Fruit fly (Drosophila melanogaster) whole organism, embryonic: ENCODE measurements around the gene RhoGAP5A.

ENCODE experiments used
- ATbp ChIP-seq: fragments of 200-800 bp; sonication (Bioruptor generic); optimal IDR thresholded peaks from 2 replicates; lab custom pipeline; 2017; ENCODE audit warnings: missing biosample characterization, mild to moderate bottlenecking, missing genetic modification characterization, missing genetic modification reagents
- Abd-B ChIP-seq: fragments of 200-800 bp; sonication (Bioruptor generic); optimal IDR thresholded peaks from 2 replicates; lab custom pipeline; 2018; ENCODE audit warnings: missing biosample characterization, mild to moderate bottlenecking, missing genetic modification characterization, moderate library complexity
- Atf3 ChIP-seq: fragments of 200-800 bp; sonication (Bioruptor generic); optimal IDR thresholded peaks from 3 replicates; lab custom pipeline; 2016; ENCODE audit warnings: missing biosample characterization, missing genetic modification characterization
- Atf6 ChIP-seq: fragments of 200-800 bp; sonication (Bioruptor generic); IDR thresholded peaks from 2 replicates; pipeline ENCODE4 v1.3.6; 2022; ENCODE audit warnings: missing biosample characterization, missing genetic modification characterization
- B-H2 ChIP-seq: fragments of 200-800 bp; sonication (Bioruptor generic); optimal IDR thresholded peaks from 2 replicates; lab custom pipeline; 2018; ENCODE audit warnings: missing biosample characterization, mild to moderate bottlenecking, missing genetic modification characterization
- CG10543 ChIP-seq: fragments of 200-800 bp; sonication (Bioruptor generic); optimal IDR thresholded peaks from 3 replicates; lab custom pipeline; 2017; ENCODE audit warnings: missing biosample characterization, mild to moderate bottlenecking, missing genetic modification characterization, moderate library complexity
- CG10654 ChIP-seq: fragments of 200-800 bp; sonication (Bioruptor generic); optimal IDR thresholded peaks from 2 replicates; lab custom pipeline; 2016; ENCODE audit warnings: missing biosample characterization, missing genetic modification characterization
- CG11560 ChIP-seq: fragments of 200-800 bp; sonication (Bioruptor generic); IDR thresholded peaks from 3 replicates; pipeline ENCODE4 v1.3.6; 2022; ENCODE audit warnings: missing biosample characterization, missing genetic modification characterization
- CG12236 ChIP-seq: fragments of 200-800 bp; sonication (Bioruptor generic); optimal IDR thresholded peaks from 2 replicates; lab custom pipeline; 2016; ENCODE audit warnings: missing biosample characterization, missing genetic modification characterization
- CG13424 ChIP-seq: fragments of 200-800 bp; sonication (Bioruptor generic); optimal IDR thresholded peaks from 2 replicates; lab custom pipeline; 2019; ENCODE audit warnings: missing biosample characterization, mild to moderate bottlenecking, missing genetic modification characterization, moderate library complexity
- CG14050 ChIP-seq: fragments of 200-800 bp; sonication (Bioruptor generic); IDR thresholded peaks from 3 replicates; pipeline ENCODE4 v1.3.6; 2022; ENCODE audit warnings: missing biosample characterization, missing genetic modification characterization
- CG15696 ChIP-seq: fragments of 200-800 bp; sonication (Bioruptor generic); optimal IDR thresholded peaks from 2 replicates; lab custom pipeline; 2019; ENCODE audit warnings: missing biosample characterization, mild to moderate bottlenecking, missing genetic modification characterization, moderate library complexity
- CG1602 ChIP-seq: fragments of 200-800 bp; sonication (Bioruptor generic); optimal IDR thresholded peaks from 3 replicates; lab custom pipeline; 2016; ENCODE audit warnings: missing biosample characterization, missing genetic modification characterization
- CG17829 ChIP-seq: fragments of 200-800 bp; optimal IDR thresholded peaks from 2 replicates; lab custom pipeline; 2019; ENCODE audit warnings: missing biosample characterization, mild to moderate bottlenecking, missing genetic modification characterization, moderate library complexity
- CG2712 ChIP-seq: fragments of 200-800 bp; optimal IDR thresholded peaks from 3 replicates; lab custom pipeline; 2019; ENCODE audit warnings: missing biosample characterization, mild to moderate bottlenecking, missing genetic modification characterization, moderate library complexity
- CG3065 ChIP-seq: fragments of 200-800 bp; sonication (Bioruptor generic); optimal IDR thresholded peaks from 2 replicates; lab custom pipeline; 2016; ENCODE audit warnings: missing biosample characterization, missing genetic modification characterization
- CG32767 ChIP-seq: fragments of 200-800 bp; sonication (Bioruptor generic); IDR thresholded peaks from 2 replicates; pipeline ENCODE4 v1.3.6; 2022; ENCODE audit warnings: missing biosample characterization, missing genetic modification characterization
- CG3726 ChIP-seq: fragments of 200-800 bp; sonication (Bioruptor generic); IDR thresholded peaks from 3 replicates; pipeline ENCODE4, ENCODE4 v1.3.6; 2022; ENCODE audit warnings: missing biosample characterization, missing genetic modification characterization
- CG3838 ChIP-seq: fragments of 200-800 bp; sonication (Bioruptor generic); optimal IDR thresholded peaks from 3 replicates; lab custom pipeline; 2016; ENCODE audit warnings: missing biosample characterization, missing genetic modification characterization
- CG4328 ChIP-seq: fragments of 200-800 bp; sonication (Bioruptor generic); optimal IDR thresholded peaks from 3 replicates; lab custom pipeline; 2017; ENCODE audit warnings: missing biosample characterization, missing genetic modification reagents, missing genetic modification characterization
- CG4730 ChIP-seq: fragments of 200-800 bp; sonication (Bioruptor generic); IDR thresholded peaks from 2 replicates; pipeline ENCODE4 v1.3.6; 2022; ENCODE audit warnings: missing biosample characterization, missing genetic modification characterization
- CG6254 ChIP-seq: fragments of 200-800 bp; sonication (Bioruptor generic); optimal IDR thresholded peaks from 3 replicates; lab custom pipeline; 2017; ENCODE audit warnings: mild to moderate bottlenecking, missing biosample characterization, missing genetic modification reagents, missing genetic modification characterization
- CG8944 ChIP-seq: fragments of 200-800 bp; sonication (Bioruptor generic); optimal IDR thresholded peaks from 3 replicates; lab custom pipeline; 2016; ENCODE audit warnings: missing biosample characterization, missing genetic modification characterization
- CG9215 ChIP-seq: fragments of 200-800 bp; sonication (Bioruptor generic); IDR thresholded peaks from 2 replicates; pipeline ENCODE4 v1.3.6; 2022; ENCODE audit warnings: missing biosample characterization, missing genetic modification characterization
- CHES-1-like ChIP-seq: fragments of 200-800 bp; sonication (Bioruptor generic); optimal IDR thresholded peaks from 2 replicates; lab custom pipeline; 2016; ENCODE audit warnings: missing biosample characterization, missing genetic modification characterization
- Dbx ChIP-seq: fragments of 200-800 bp; sonication (Bioruptor generic); IDR thresholded peaks from 3 replicates; pipeline ENCODE4 v1.3.6; 2022; ENCODE audit warnings: missing biosample characterization, missing genetic modification characterization
- Doc2 ChIP-seq: fragments of 200-800 bp; sonication (Bioruptor generic); IDR thresholded peaks from 2 replicates; pipeline ENCODE4 v1.3.6; 2022; ENCODE audit warnings: missing biosample characterization, missing genetic modification characterization
- Fer3 ChIP-seq: fragments of 200-800 bp; sonication (Bioruptor generic); optimal IDR thresholded peaks from 2 replicates; lab custom pipeline; 2018; ENCODE audit warnings: missing biosample characterization, mild to moderate bottlenecking, missing genetic modification characterization, moderate library complexity
- HLH4C ChIP-seq: fragments of 200-800 bp; sonication (Bioruptor generic); IDR thresholded peaks from 3 replicates; pipeline ENCODE4 v1.3.6; 2022; ENCODE audit warnings: missing biosample characterization, missing genetic modification characterization; ENCODE audit not compliant: partially characterized antibody
- HLHmδ ChIP-seq: fragments of 200-800 bp; sonication (Bioruptor generic); optimal IDR thresholded peaks from 2 replicates; lab custom pipeline; 2018; ENCODE audit warnings: missing biosample characterization, mild to moderate bottlenecking, missing genetic modification characterization, moderate library complexity
- Med ChIP-seq: fragments of 200-800 bp; sonication (Bioruptor generic); peaks from one replicate; lab custom pipeline; 2016; ENCODE audit warnings: missing biosample characterization, missing genetic modification characterization, mild to moderate bottlenecking, inconsistent platforms, moderate library complexity
- Poxn ChIP-seq: fragments of 200-800 bp; sonication (Bioruptor generic); IDR thresholded peaks from 2 replicates; pipeline ENCODE4 v1.3.6; 2022; ENCODE audit warnings: missing biosample characterization, missing genetic modification characterization
- Ptx1 ChIP-seq: fragments of 200-800 bp; sonication (Bioruptor generic); IDR thresholded peaks from 2 replicates; pipeline ENCODE4 v1.3.6; 2022; ENCODE audit warnings: missing biosample characterization, missing genetic modification characterization
- TFAM ChIP-seq: fragments of 200-800 bp; sonication (Bioruptor generic); optimal IDR thresholded peaks from 2 replicates; lab custom pipeline; 2017; ENCODE audit warnings: missing biosample characterization, missing genetic modification characterization, inconsistent platforms
- Usf ChIP-seq: fragments of 200-800 bp; sonication (Bioruptor generic); optimal IDR thresholded peaks from 2 replicates; lab custom pipeline; 2017; ENCODE audit warnings: missing genotype, missing biosample characterization, missing genetic modification characterization
- al ChIP-seq: fragments of 200-800 bp; sonication (Bioruptor generic); IDR thresholded peaks from 2 replicates; pipeline ENCODE4 v1.3.6; 2022; ENCODE audit warnings: missing biosample characterization, missing genetic modification characterization
- ara ChIP-seq: fragments of 200-800 bp; sonication (Bioruptor generic); IDR thresholded peaks from 2 replicates; pipeline ENCODE4 v1.3.6; 2022; ENCODE audit warnings: missing biosample characterization, missing genetic modification characterization
- bigmax ChIP-seq: fragments of 200-800 bp; sonication (Bioruptor generic); optimal IDR thresholded peaks from 2 replicates; lab custom pipeline; 2018; ENCODE audit warnings: missing biosample characterization, mild to moderate bottlenecking, missing genetic modification characterization
- crol ChIP-seq: fragments of 200-800 bp; sonication (Bioruptor generic); IDR thresholded peaks from 2 replicates; pipeline ENCODE4 v1.3.6; 2022; ENCODE audit warnings: missing biosample characterization, missing genetic modification characterization
- emc ChIP-seq: fragments of 200-800 bp; sonication (Bioruptor generic); optimal IDR thresholded peaks from 2 replicates; lab custom pipeline; 2016; ENCODE audit warnings: missing biosample characterization, missing genetic modification characterization
- esg ChIP-seq: fragments of 200-800 bp; sonication (Bioruptor generic); conservative IDR thresholded peaks from 2 replicates; pipeline ENCODE4 v1.3.6; 2022; ENCODE audit warnings: missing biosample characterization, missing genetic modification characterization
- fd96Cb ChIP-seq: fragments of 200-800 bp; sonication (Bioruptor generic); optimal IDR thresholded peaks from 2 replicates; lab custom pipeline; 2018; ENCODE audit warnings: missing biosample characterization, mild to moderate bottlenecking, missing genetic modification characterization, moderate library complexity
- grau ChIP-seq: fragments of 200-800 bp; optimal IDR thresholded peaks from 3 replicates; lab custom pipeline; 2019; ENCODE audit warnings: missing biosample characterization, mild to moderate bottlenecking, missing genetic modification characterization, moderate library complexity
- gro ChIP-seq: fragments of 200-800 bp; sonication (Bioruptor generic); optimal IDR thresholded peaks from 2 replicates; lab custom pipeline; 2016; ENCODE audit warnings: missing biosample characterization, missing genetic modification characterization
- h ChIP-seq: fragments of >200 bp; optimal IDR thresholded peaks from 2 replicates; lab custom pipeline; 2017
- kah ChIP-seq: fragments of 200-800 bp; sonication (Bioruptor generic); optimal IDR thresholded peaks from 2 replicates; lab custom pipeline; 2018; ENCODE audit warnings: missing biosample characterization, mild to moderate bottlenecking, missing genetic modification characterization
- kay ChIP-seq: fragments of 200-800 bp; sonication (Bioruptor generic); optimal IDR thresholded peaks from 2 replicates; lab custom pipeline; 2016; ENCODE audit warnings: missing biosample characterization, missing genetic modification characterization
- klu ChIP-seq: fragments of 200-800 bp; sonication (Bioruptor generic); IDR thresholded peaks from 2 replicates; pipeline ENCODE4 v1.3.6; 2022; ENCODE audit warnings: missing biosample characterization, missing genetic modification characterization
- maf-S ChIP-seq: fragments of 200-800 bp; sonication (Bioruptor generic); optimal IDR thresholded peaks from 2 replicates; lab custom pipeline; 2016; ENCODE audit warnings: missing biosample characterization, missing genetic modification characterization
- repo ChIP-seq: fragments of 200-800 bp; sonication (Bioruptor generic); optimal IDR thresholded peaks from 2 replicates; lab custom pipeline; 2016; ENCODE audit warnings: missing biosample characterization, missing genetic modification characterization
- schlank ChIP-seq: fragments of 200-800 bp; sonication (Bioruptor generic); optimal IDR thresholded peaks from 2 replicates; lab custom pipeline; 2018; ENCODE audit warnings: missing biosample characterization, mild to moderate bottlenecking, missing genetic modification characterization
- twi ChIP-seq: fragments of 200-800 bp; optimal IDR thresholded peaks from 2 replicates; lab custom pipeline; 2019; ENCODE audit warnings: missing biosample characterization, mild to moderate bottlenecking, missing genetic modification characterization, moderate library complexity
- vvl ChIP-seq: fragments of 200-800 bp; sonication (Bioruptor generic); IDR thresholded peaks from 2 replicates; pipeline ENCODE4 v1.3.6; 2022; ENCODE audit warnings: missing biosample characterization, missing genetic modification characterization

The RhoGAP5A gene

dm6 chrX:5665902-5666301 is 47.3 kb upstream of the RhoGAP5A start, which contains the start of the genes Sirt4 and CG4119 (continued):
- TF ChIP-seq HLHmδ (GFP tag; lab: Kevin White, UChicago): no peak
- 0 out of 2 replicates have a peak, but pooled peaks have one; percentile 31 for TF ChIP-seq al (GFP tag; lab: Robert Waterston, UW)
- TF ChIP-seq Fer3 (tag; lab: Kevin White, UChicago): no peak
- peak; percentile 40 for TF ChIP-seq gro (GFP tag; lab: Kevin White, UChicago)
- TF ChIP-seq Usf (GFP tag; lab: Kevin White, UChicago): no peak
- no peak for TF ChIP-seq Dbx (GFP tag; lab: Robert Waterston, UW)
- no peak for TF ChIP-seq CG3838 (GFP tag; lab: Kevin White, UChicago)
- TF ChIP-seq CG6254 (GFP tag; lab: Kevin White, UChicago): no peak
- no peak for TF ChIP-seq CG3726
- TF ChIP-seq ara (GFP tag; lab: Robert Waterston, UW): 0 out of 2 replicates have a peak, but pooled peaks have one; percentile 5
- no peak for TF ChIP-seq Doc2 (GFP tag; lab: Robert Waterston, UW)
- TF ChIP-seq CG8944 (GFP tag; lab: Kevin White, UChicago): no peak
- TF ChIP-seq CG4730: no peak
- TF ChIP-seq CG3065 (GFP tag; lab: Kevin White, UChicago): no peak
- TF ChIP-seq CG15696 (tag; lab: Kevin White, UChicago): no peak
- TF ChIP-seq CG11560 (tag; lab: Robert Waterston, UW): peak; percentile 66; the same call in 2 of the 3 replicates
- no peak for TF ChIP-seq crol
- no peak for TF ChIP-seq CG13424 (tag; lab: Kevin White, UChicago)
- TF ChIP-seq esg (GFP tag; lab: Robert Waterston, UW): no peak
- TF ChIP-seq CG12236 (GFP tag; lab: Kevin White, UChicago): no peak
- no peak for TF ChIP-seq Atf6 (GFP tag; lab: Robert Waterston, UW)
- TF ChIP-seq twi (tag; lab: Kevin White, UChicago): peak; percentile 15
- TF ChIP-seq CG14050: no peak
- no peak for TF ChIP-seq h (lab: Kevin White, UChicago)
- TF ChIP-seq Med (GFP tag; lab: Kevin White, UChicago): peak; percentile 85
- TF ChIP-seq vvl (GFP tag; lab: Robert Waterston, UW): no peak; the same call in 1 of the 2 replicates
- peak; percentile 38 for TF ChIP-seq CG2712 (tag; lab: Kevin White, UChicago)
- TF ChIP-seq repo (GFP tag; lab: Kevin White, UChicago): no peak
- 0 out of 2 replicates have a peak, but pooled peaks have one; percentile 21 for TF ChIP-seq CG32767 (GFP tag; lab: Robert Waterston, UW)
- no peak for TF ChIP-seq Abd-B (GFP tag; lab: Kevin White, UChicago)
- no peak for TF ChIP-seq CG10654
- TF ChIP-seq Poxn: no peak
- peak; percentile 45 for TF ChIP-seq B-H2
- peak; percentile 21 for TF ChIP-seq CHES-1-like (GFP tag; lab: Kevin White, UChicago)
- no peak for TF ChIP-seq TFAM (GFP tag; lab: Kevin White, UChicago)
- no peak for TF ChIP-seq CG9215 (GFP tag; lab: Robert Waterston, UW)
- TF ChIP-seq schlank (tag; lab: Kevin White, UChicago): no peak
- peak; percentile 43 for TF ChIP-seq grau (tag; lab: Kevin White, UChicago)
- TF ChIP-seq fd96Cb (tag; lab: Kevin White, UChicago): no peak
- TF ChIP-seq bigmax (GFP tag; lab: Kevin White, UChicago): no peak
- TF ChIP-seq CG1602 (GFP tag; lab: Kevin White, UChicago): no peak
- no peak for TF ChIP-seq CG10543 (GFP tag; lab: Kevin White, UChicago)
- TF ChIP-seq CG4328 (GFP tag; lab: Kevin White, UChicago): no peak
- no peak for TF ChIP-seq emc (GFP tag; lab: Kevin White, UChicago)
- peak; percentile 97 for TF ChIP-seq HLH4C (GFP tag; lab: Robert Waterston, UW)
- no peak for TF ChIP-seq Atf3 (GFP tag; lab: Kevin White, UChicago)
- TF ChIP-seq kay (GFP tag; lab: Kevin White, UChicago): no peak
- no peak for TF ChIP-seq ATbp (GFP tag; lab: Kevin White, UChicago)
- TF ChIP-seq klu (GFP tag; lab: Robert Waterston, UW): no peak
- TF ChIP-seq maf-S (GFP tag; lab: Kevin White, UChicago): no peak
- TF ChIP-seq Ptx1: no peak
- TF ChIP-seq CG17829: peak; percentile 61
- no peak for TF ChIP-seq kah (GFP tag; lab: Kevin White, UChicago)
